Worm (Caenorhabditis elegans) whole organism, mixed stage, embryonic: ENCODE measurements around the gene T04G9.4.

ENCODE experiments used
- M03D4.4 ChIP-seq: sonication (generic microtip); optimal IDR thresholded peaks from 2 replicates; lab custom pipeline; 2017; ENCODE audit warnings: mild to moderate bottlenecking, missing genetic modification characterization, missing compliant biosample characterization
- bed-3 ChIP-seq: fragments of 200-800 bp; sonication (Bioruptor generic); optimal IDR thresholded peaks from 3 replicates; lab custom pipeline; 2018; ENCODE audit warnings: mild to moderate bottlenecking, missing genetic modification characterization, moderate library complexity, missing compliant biosample characterization
- blmp-1 ChIP-seq: fragments of 150-350 bp; optimal IDR thresholded peaks from 2 replicates; lab custom pipeline; 2014; ENCODE audit warnings: missing biosample characterization, missing genetic modification characterization
- ceh-39 ChIP-seq: fragments of 150-350 bp; optimal IDR thresholded peaks from 2 replicates; lab custom pipeline; 2014; ENCODE audit warnings: missing biosample characterization, missing genetic modification characterization
- ceh-43 ChIP-seq: fragments of 200-800 bp; sonication (Bioruptor generic); optimal IDR thresholded peaks from 2 replicates; lab custom pipeline; 2018; ENCODE audit warnings: mild to moderate bottlenecking, missing genetic modification characterization, moderate library complexity, missing compliant biosample characterization
- ceh-83 ChIP-seq: fragments of 200-800 bp; sonication (Bioruptor generic); optimal IDR thresholded peaks from 2 replicates; lab custom pipeline; 2018; ENCODE audit warnings: mild to moderate bottlenecking, missing genetic modification characterization, missing compliant biosample characterization
- ces-1 ChIP-seq: fragments of 150-350 bp; optimal IDR thresholded peaks from 2 replicates; lab custom pipeline; 2014; ENCODE audit warnings: missing biosample characterization, missing genetic modification reagents, missing genetic modification characterization
- cnd-1 ChIP-seq: fragments of 200-800 bp; sonication (Bioruptor generic); optimal IDR thresholded peaks from 2 replicates; lab custom pipeline; 2018; ENCODE audit warnings: mild to moderate bottlenecking, missing genetic modification characterization, missing compliant biosample characterization
- elt-3 ChIP-seq: fragments of 150-350 bp; optimal IDR thresholded peaks from 2 replicates; lab custom pipeline; 2014; ENCODE audit warnings: missing biosample characterization, missing genetic modification characterization
- flh-1 ChIP-seq: fragments of 200-800 bp; sonication (Bioruptor generic); optimal IDR thresholded peaks from 2 replicates; lab custom pipeline; 2018; ENCODE audit warnings: mild to moderate bottlenecking, missing genetic modification characterization, moderate library complexity, missing compliant biosample characterization
- ham-2 ChIP-seq: fragments of 200-800 bp; sonication (Bioruptor generic); optimal IDR thresholded peaks from 2 replicates; lab custom pipeline; 2018; ENCODE audit warnings: mild to moderate bottlenecking, missing genetic modification characterization, missing compliant biosample characterization
- hlh-1 ChIP-seq: fragments of 150-350 bp; optimal IDR thresholded peaks from 2 replicates; lab custom pipeline; 2014; ENCODE audit warnings: missing biosample characterization, missing genetic modification reagents, missing genetic modification characterization
- lin-13 ChIP-seq: fragments of 150-350 bp; optimal IDR thresholded peaks from 2 replicates; lab custom pipeline; 2014; ENCODE audit warnings: missing biosample characterization, missing genetic modification characterization
- lin-32 ChIP-seq: fragments of 200-800 bp; sonication (Bioruptor generic); optimal IDR thresholded peaks from 2 replicates; lab custom pipeline; 2018; ENCODE audit warnings: mild to moderate bottlenecking, missing genetic modification characterization, missing compliant biosample characterization
- lsy-2 ChIP-seq: fragments of 150-350 bp; optimal IDR thresholded peaks from 2 replicates; lab custom pipeline; 2014; ENCODE audit warnings: missing biosample characterization, missing genetic modification characterization
- mab-5 ChIP-seq: fragments of 150-350 bp; optimal IDR thresholded peaks from 2 replicates; lab custom pipeline; 2014; ENCODE audit warnings: missing biosample characterization, missing genetic modification characterization
- mep-1 ChIP-seq: fragments of 150-350 bp; optimal IDR thresholded peaks from 2 replicates; lab custom pipeline; 2017; ENCODE audit warnings: missing biosample characterization, missing genetic modification reagents, missing genetic modification characterization, inconsistent platforms
- nhr-12 ChIP-seq: fragments of 150-350 bp; optimal IDR thresholded peaks from 2 replicates; lab custom pipeline; 2014; ENCODE audit warnings: missing biosample characterization, missing genetic modification characterization
- nhr-237 ChIP-seq: fragments of 150-350 bp; optimal IDR thresholded peaks from 2 replicates; lab custom pipeline; 2014; ENCODE audit warnings: missing biosample characterization, missing genetic modification characterization
- nhr-28 ChIP-seq: fragments of 150-350 bp; optimal IDR thresholded peaks from 2 replicates; lab custom pipeline; 2014; ENCODE audit warnings: missing biosample characterization, missing genetic modification characterization
- nhr-76 ChIP-seq: sonication (generic microtip); optimal IDR thresholded peaks from 2 replicates; lab custom pipeline; 2017; ENCODE audit warnings: missing biosample characterization, missing genetic modification characterization
- pha-4 ChIP-seq: fragments of 150-350 bp; optimal IDR thresholded peaks from 2 replicates; lab custom pipeline; 2018; ENCODE audit warnings: missing biosample characterization, missing genetic modification reagents, missing genetic modification characterization
- sem-2 ChIP-seq: fragments of 200-800 bp; sonication (Bioruptor generic); optimal IDR thresholded peaks from 2 replicates; lab custom pipeline; 2018; ENCODE audit warnings: mild to moderate bottlenecking, missing genetic modification characterization, missing compliant biosample characterization
- snpc-4 ChIP-seq: fragments of 150-350 bp; optimal IDR thresholded peaks from 2 replicates; lab custom pipeline; 2014; ENCODE audit warnings: missing biosample characterization, missing genetic modification characterization
- sptf-1 ChIP-seq: sonication (generic microtip); optimal IDR thresholded peaks from 2 replicates; lab custom pipeline; 2017; ENCODE audit warnings: mild to moderate bottlenecking, missing genetic modification characterization, moderate library complexity, missing compliant biosample characterization
- tbx-8 ChIP-seq: fragments of 200-800 bp; sonication (Bioruptor generic); optimal IDR thresholded peaks from 2 replicates; lab custom pipeline; 2018; ENCODE audit warnings: mild to moderate bottlenecking, missing genetic modification characterization, moderate library complexity, missing compliant biosample characterization
- unc-120 ChIP-seq: sonication (generic microtip); optimal IDR thresholded peaks from 2 replicates; lab custom pipeline; 2017; ENCODE audit warnings: missing genetic modification characterization, missing compliant biosample characterization; ENCODE audit not compliant: poor library complexity, severe bottlenecking
- unc-39 ChIP-seq: fragments of 150-350 bp; optimal IDR thresholded peaks from 2 replicates; lab custom pipeline; 2014; ENCODE audit warnings: missing biosample characterization, missing genetic modification characterization
- unc-62 ChIP-seq: fragments of 150-350 bp; optimal IDR thresholded peaks from 2 replicates; lab custom pipeline; 2014; ENCODE audit warnings: missing biosample characterization, missing genetic modification reagents, missing genetic modification characterization
- zip-8 ChIP-seq: fragments of 150-350 bp; optimal IDR thresholded peaks from 2 replicates; lab custom pipeline; 2014; ENCODE audit warnings: missing biosample characterization, missing genetic modification characterization
- ztf-11 ChIP-seq: fragments of 150-350 bp; optimal IDR thresholded peaks from 2 replicates; lab custom pipeline; 2014; ENCODE audit warnings: missing biosample characterization, missing genetic modification characterization

T04G9.4 gene

DNA sequence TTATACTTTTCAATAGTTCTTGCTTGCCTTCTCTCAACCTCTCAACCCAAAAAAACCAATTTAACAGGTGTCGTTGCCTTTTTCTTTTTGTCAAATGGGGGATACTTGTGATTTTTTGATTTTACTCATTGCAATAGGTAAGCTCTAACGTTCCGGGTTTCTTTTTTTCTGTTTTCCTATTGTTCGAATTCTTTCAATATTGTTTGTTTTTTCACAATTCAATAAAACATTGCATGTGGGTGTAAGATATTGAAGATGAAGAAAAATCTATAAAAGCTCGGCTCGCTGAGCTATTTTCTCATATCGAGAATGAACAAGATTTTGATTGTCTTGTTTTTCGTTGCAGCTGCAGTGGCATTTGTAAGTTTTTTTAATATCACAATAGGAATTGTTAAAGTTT lies 1.7 kb upstream of the T04G9.4 start, which contains the start of gene T04G9.7:
TSS of gene T04G9.7 (plus strand) at position 301 of the 400 bp plus-strand sequence.
- TF ChIP-seq nhr-12 (tag; lab: Kevin White, UChicago) (no peak), lin-32 (GFP tag; lab: Kevin White, UChicago) (no peak), M03D4.4 (tag; lab: Kevin White, UChicago) (no peak), unc-39 (no peak), ceh-39 (tag; lab: Kevin White, UChicago) (no peak), unc-120 (no peak), hlh-1 (tag; lab: Kevin White, UChicago) (no peak), blmp-1 (tag; lab: Kevin White, UChicago) (no peak), mab-5 (tag; lab: Kevin White, UChicago) (no peak), sptf-1 (tag; lab: Kevin White, UChicago) (no peak), lin-13 (no peak), tbx-8 (GFP tag; lab: Kevin White, UChicago) (no peak), bed-3 (GFP tag; lab: Kevin White, UChicago) (no peak), sem-2 (no peak)

DNA sequence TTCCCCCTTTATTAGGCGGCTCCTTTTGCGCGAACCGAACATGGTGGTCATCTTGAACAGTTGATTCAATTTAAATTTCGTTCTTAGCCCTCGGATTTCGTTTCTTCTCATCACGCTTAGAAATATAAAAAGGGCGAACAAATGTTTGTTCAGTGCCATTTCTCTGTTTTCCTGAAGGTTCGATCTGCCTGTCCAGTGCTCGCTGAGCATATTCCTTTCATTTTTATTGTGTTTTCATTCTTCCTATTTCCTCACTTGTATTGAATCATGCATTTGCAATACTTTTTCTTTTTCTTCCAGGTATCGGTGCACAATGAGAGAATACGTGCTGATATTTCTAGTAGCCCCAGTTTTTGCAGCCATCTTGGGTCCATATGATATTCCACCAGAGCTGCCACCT lies 5.1 kb downstream of the T04G9.4 start, which contains the start of gene nas-15:
TSS of gene nas-15 (plus strand) at position 301 of the 400 bp plus-strand sequence.
- TF ChIP-seq cnd-1 (tag; lab: Kevin White, UChicago), result no peak
- no peak for TF ChIP-seq M03D4.4 (tag; lab: Kevin White, UChicago)
- no peak for TF ChIP-seq ceh-43 (GFP tag; lab: Kevin White, UChicago)
- no peak for TF ChIP-seq ham-2 (GFP tag; lab: Kevin White, UChicago)
- no peak for TF ChIP-seq tbx-8 (GFP tag; lab: Kevin White, UChicago)
- no peak for TF ChIP-seq ceh-83 (GFP tag; lab: Kevin White, UChicago)
- TF ChIP-seq zip-8 (tag; lab: Kevin White, UChicago), result no peak
- TF ChIP-seq elt-3 (tag; lab: Kevin White, UChicago), result no peak
- TF ChIP-seq mep-1 (tag; lab: Kevin White, UChicago), result no peak
- TF ChIP-seq snpc-4 (tag; lab: Kevin White, UChicago), result no peak
- no peak for TF ChIP-seq ces-1 (GFP tag; lab: Kevin White, UChicago)
- TF ChIP-seq lin-13, result no peak
- no peak for TF ChIP-seq unc-62 (GFP tag; lab: Kevin White, UChicago)

DNA sequence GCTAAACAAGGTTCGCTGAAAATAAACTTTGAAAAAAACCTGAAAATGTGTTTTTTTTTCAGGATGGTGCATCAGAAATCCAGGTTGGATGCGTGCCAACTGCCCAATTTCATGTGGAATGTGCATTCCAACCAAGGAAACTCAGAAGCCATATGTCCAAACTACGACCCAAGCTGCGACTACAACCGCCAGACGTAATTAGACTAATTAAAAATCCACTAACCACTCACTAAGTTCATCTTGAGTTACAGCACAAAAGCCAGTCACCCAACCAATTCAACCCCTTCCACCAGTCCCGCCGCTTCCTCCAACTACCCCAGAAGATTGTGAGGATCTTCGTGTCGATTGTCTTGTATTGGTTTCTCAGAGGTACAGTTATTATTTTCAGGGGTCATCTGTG lies 7.0 kb downstream of the T04G9.4 start:
- TF ChIP-seq elt-3 (tag; lab: Kevin White, UChicago), result no peak
- no peak for TF ChIP-seq pha-4 (tag; lab: Kevin White, UChicago)
- no peak for TF ChIP-seq lsy-2 (tag; lab: Kevin White, UChicago)
- no peak for TF ChIP-seq unc-39
- TF ChIP-seq ceh-39 (tag; lab: Kevin White, UChicago), result no peak
- TF ChIP-seq zip-8 (tag; lab: Kevin White, UChicago), result no peak
- TF ChIP-seq nhr-28 (tag; lab: Kevin White, UChicago), result no peak
- no peak for TF ChIP-seq nhr-76 (tag; lab: Kevin White, UChicago)
- TF ChIP-seq ztf-11 (tag; lab: Kevin White, UChicago), result no peak
- TF ChIP-seq bed-3 (GFP tag; lab: Kevin White, UChicago), result no peak
- TF ChIP-seq mep-1 (tag; lab: Kevin White, UChicago), result no peak
- no peak for TF ChIP-seq unc-120
- TF ChIP-seq M03D4.4 (tag; lab: Kevin White, UChicago), result no peak
- no peak for TF ChIP-seq blmp-1 (tag; lab: Kevin White, UChicago)

DNA sequence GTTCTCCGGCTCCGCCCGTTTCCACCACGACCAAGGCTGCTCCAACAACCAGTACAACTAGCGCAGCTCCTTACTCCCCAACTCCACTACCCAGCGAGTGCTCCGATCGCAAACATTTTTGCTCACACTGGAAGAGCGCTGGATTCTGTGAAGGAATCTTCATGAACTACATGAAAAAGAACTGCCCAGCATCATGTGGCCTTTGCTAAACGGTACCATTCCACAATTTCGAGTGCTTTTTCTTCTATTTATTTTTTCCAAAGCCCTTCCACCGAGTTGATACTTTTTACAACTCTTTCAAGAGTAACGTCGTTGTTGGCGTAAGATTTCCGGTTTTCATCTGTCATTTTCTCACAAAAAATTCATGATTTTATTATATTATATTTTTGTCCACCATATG lies 7.8 kb downstream of the T04G9.4 start:
- TF ChIP-seq flh-1 (GFP tag; lab: Kevin White, UChicago) (no peak), nhr-237 (tag; lab: Kevin White, UChicago) (no peak), ham-2 (GFP tag; lab: Kevin White, UChicago) (no peak), unc-120 (no peak), mab-5 (tag; lab: Kevin White, UChicago) (no peak), M03D4.4 (tag; lab: Kevin White, UChicago) (no peak), sem-2 (no peak), sptf-1 (tag; lab: Kevin White, UChicago) (no peak), blmp-1 (tag; lab: Kevin White, UChicago) (no peak), lin-32 (GFP tag; lab: Kevin White, UChicago) (no peak), ceh-43 (GFP tag; lab: Kevin White, UChicago) (no peak), snpc-4 (tag; lab: Kevin White, UChicago) (no peak), lsy-2 (tag; lab: Kevin White, UChicago) (no peak), ceh-39 (tag; lab: Kevin White, UChicago) (no peak), unc-39 (no peak), nhr-28 (tag; lab: Kevin White, UChicago) (no peak), mep-1 (tag; lab: Kevin White, UChicago) (no peak)
